Worm (Caenorhabditis elegans) whole organism, L1 larva: ENCODE results near the gene sod-4.

Experiments
- C34B4.2 ChIP-seq: sonication (generic microtip); optimal IDR thresholded peaks from 2 replicates; lab custom pipeline; 2017; ENCODE audit warnings: mild to moderate bottlenecking, missing genetic modification characterization, missing compliant biosample characterization
- Y116A8C.19 ChIP-seq: sonication (generic microtip); optimal IDR thresholded peaks from 2 replicates; lab custom pipeline; 2016; ENCODE audit warnings: missing compliant biosample characterization, missing genetic modification characterization, borderline replicate concordance
- blmp-1 ChIP-seq: fragments of 150-350 bp; optimal IDR thresholded peaks from 2 replicates; lab custom pipeline; 2014; ENCODE audit warnings: missing biosample characterization, missing genetic modification characterization
- ceh-63 ChIP-seq: fragments of 200-800 bp; sonication (Bioruptor generic); optimal IDR thresholded peaks from 2 replicates; lab custom pipeline; 2018; ENCODE audit warnings: mild to moderate bottlenecking, missing genetic modification characterization, missing compliant biosample characterization
- ceh-8 ChIP-seq: fragments of 200-800 bp; sonication (Bioruptor generic); optimal IDR thresholded peaks from 2 replicates; lab custom pipeline; 2018; ENCODE audit warnings: mild to moderate bottlenecking, missing genetic modification characterization, moderate library complexity, missing compliant biosample characterization
- ceh-82 ChIP-seq, 3 experiments: fragments of 150-350 bp in 1 of 3; sonication (generic microtip) in 2 of 3; optimal IDR thresholded peaks; 2 replicates each; lab custom pipeline; 2014 to 2017; ENCODE audit warnings: missing biosample characterization in 3 of 3, missing genetic modification characterization in 3 of 3
- ceh-88 ChIP-seq: fragments of 200-800 bp; sonication (Bioruptor generic); IDR thresholded peaks from 2 replicates; pipeline ENCODE4 v1.3.6; 2022; ENCODE audit warnings: missing genetic modification characterization, missing compliant biosample characterization
- ceh-90 ChIP-seq: sonication (generic microtip); optimal IDR thresholded peaks from 2 replicates; lab custom pipeline; 2016; ENCODE audit warnings: missing genetic modification characterization, missing compliant biosample characterization
- dpl-1 ChIP-seq, 3 experiments: fragments of 150-350 bp in 2 of 3; sonication (generic microtip) in 1 of 3; optimal IDR thresholded peaks; 2 replicates each; lab custom pipeline; 2014 to 2017; ENCODE audit warnings: missing biosample characterization in 3 of 3, missing genetic modification characterization in 3 of 3, missing genetic modification reagents in 3 of 3
- dsc-1 ChIP-seq: sonication (generic microtip); optimal IDR thresholded peaks from 2 replicates; lab custom pipeline; 2016; ENCODE audit warnings: mild to moderate bottlenecking, missing genetic modification characterization, missing compliant biosample characterization
- efl-1 ChIP-seq, 4 experiments: fragments of 150-350 bp; optimal IDR thresholded peaks in 3 of 4; peaks in 1 of 4; 1 replicate in 1 of 4; 2 replicates in 3 of 4; lab custom pipeline; 2014; ENCODE audit warnings: missing biosample characterization in 2 of 4, missing genetic modification characterization in 2 of 4, missing genetic modification reagents in 2 of 4
- egl-27 ChIP-seq, 2 experiments: fragments of 150-350 bp in 1 of 2; sonication (generic microtip); optimal IDR thresholded peaks; 3 replicates each; lab custom pipeline; 2017 to 2018; ENCODE audit warnings: missing biosample characterization in 2 of 2, missing genetic modification characterization in 2 of 2, missing genetic modification reagents in 2 of 2
- elt-2 ChIP-seq: sonication (generic microtip); optimal IDR thresholded peaks from 2 replicates; lab custom pipeline; 2016; ENCODE audit warnings: missing genetic modification characterization, mild to moderate bottlenecking, inconsistent platforms, missing compliant biosample characterization, missing genetic modification reagents
- elt-3 ChIP-seq, 6 experiments: fragments of 150-350 bp in 1 of 6; sonication (generic microtip); optimal IDR thresholded peaks; 2 replicates each; lab custom pipeline; 2017 to 2018; ENCODE audit warnings: missing biosample characterization in 6 of 6, missing genetic modification characterization in 6 of 6, inconsistent platforms in 1 of 6
- ets-5 ChIP-seq: fragments of 200-800 bp; sonication (Bioruptor generic); IDR thresholded peaks from 2 replicates; pipeline ENCODE4 v1.3.6; 2022; ENCODE audit warnings: missing genetic modification characterization, missing compliant biosample characterization
- fkh-4 ChIP-seq: sonication (generic microtip); optimal IDR thresholded peaks from 2 replicates; lab custom pipeline; 2016; ENCODE audit warnings: missing compliant biosample characterization, missing genetic modification characterization, borderline replicate concordance
- fkh-8 ChIP-seq: sonication (generic microtip); optimal IDR thresholded peaks from 2 replicates; lab custom pipeline; 2016; ENCODE audit warnings: mild to moderate bottlenecking, missing genetic modification characterization, missing compliant biosample characterization
- fos-1 ChIP-seq: fragments of 150-350 bp; optimal IDR thresholded peaks from 2 replicates; lab custom pipeline; 2014; ENCODE audit warnings: missing biosample characterization, missing genetic modification characterization
- hpl-2 ChIP-seq: fragments of 150-350 bp; optimal IDR thresholded peaks from 2 replicates; lab custom pipeline; 2014; ENCODE audit warnings: missing biosample characterization, missing genetic modification reagents, missing genetic modification characterization
- irx-1 ChIP-seq: sonication (generic microtip); optimal IDR thresholded peaks from 2 replicates; lab custom pipeline; 2016; ENCODE audit warnings: missing genetic modification characterization, missing compliant biosample characterization
- isw-1 ChIP-seq: fragments of 200-800 bp; sonication (Bioruptor generic); IDR thresholded peaks from 2 replicates; pipeline ENCODE4 v1.3.6; 2022; ENCODE audit warnings: missing genetic modification characterization, missing compliant biosample characterization
- jun-1 ChIP-seq: fragments of 150-350 bp; optimal IDR thresholded peaks from 2 replicates; lab custom pipeline; 2014; ENCODE audit warnings: missing biosample characterization, missing genetic modification reagents, missing genetic modification characterization
- lin-14 ChIP-seq: fragments of 200-800 bp; sonication (Bioruptor generic); optimal IDR thresholded peaks from 2 replicates; lab custom pipeline; 2018; ENCODE audit warnings: mild to moderate bottlenecking, missing genetic modification characterization, moderate library complexity, missing compliant biosample characterization
- lin-15B ChIP-seq: fragments of 150-350 bp; sonication (generic microtip); optimal IDR thresholded peaks from 3 replicates; lab custom pipeline; 2014; ENCODE audit warnings: missing biosample characterization, missing genetic modification characterization
- lin-35 ChIP-seq, 2 experiments: fragments of 150-350 bp; optimal IDR thresholded peaks; 2 replicates each; lab custom pipeline; 2014; ENCODE audit warnings: missing biosample characterization in 2 of 2, missing genetic modification characterization in 2 of 2, missing genetic modification reagents in 2 of 2
- lsy-2 ChIP-seq, 2 experiments: fragments of 150-350 bp; optimal IDR thresholded peaks; 2 replicates each; lab custom pipeline; 2014; ENCODE audit warnings: missing biosample characterization in 2 of 2, missing genetic modification characterization in 2 of 2
- mdl-1 ChIP-seq, 2 experiments: fragments of 150-350 bp; optimal IDR thresholded peaks; 2 replicates each; lab custom pipeline; 2014 to 2017; ENCODE audit warnings: missing biosample characterization in 2 of 2, missing genetic modification characterization in 2 of 2, inconsistent platforms in 1 of 2
- mef-2 ChIP-seq: fragments of 150-350 bp; optimal IDR thresholded peaks from 2 replicates; lab custom pipeline; 2014; ENCODE audit warnings: missing biosample characterization, missing genetic modification characterization
- mep-1 ChIP-seq: fragments of 150-350 bp; optimal IDR thresholded peaks from 2 replicates; lab custom pipeline; 2014; ENCODE audit warnings: missing biosample characterization, missing genetic modification characterization
- nhr-11 ChIP-seq: fragments of 150-350 bp; optimal IDR thresholded peaks from 2 replicates; lab custom pipeline; 2014; ENCODE audit warnings: missing biosample characterization, missing genetic modification characterization
- nhr-12 ChIP-seq: sonication (generic microtip); optimal IDR thresholded peaks from 2 replicates; lab custom pipeline; 2017; ENCODE audit warnings: missing biosample characterization, missing genetic modification characterization
- nhr-20 ChIP-seq: sonication (generic microtip); optimal IDR thresholded peaks from 2 replicates; lab custom pipeline; 2016; ENCODE audit warnings: mild to moderate bottlenecking, missing genetic modification characterization, missing compliant biosample characterization
- nhr-28 ChIP-seq: fragments of 150-350 bp; optimal IDR thresholded peaks from 2 replicates; lab custom pipeline; 2014; ENCODE audit warnings: missing biosample characterization, missing genetic modification characterization
- nhr-47 ChIP-seq: sonication (generic microtip); optimal IDR thresholded peaks from 2 replicates; lab custom pipeline; 2016; ENCODE audit warnings: mild to moderate bottlenecking, missing genetic modification characterization, moderate library complexity, missing compliant biosample characterization
- nhr-71 ChIP-seq: sonication (generic microtip); optimal IDR thresholded peaks from 2 replicates; lab custom pipeline; 2016; ENCODE audit warnings: mild to moderate bottlenecking, missing genetic modification characterization, moderate library complexity, missing compliant biosample characterization
- nhr-76 ChIP-seq: sonication (generic microtip); optimal IDR thresholded peaks from 2 replicates; lab custom pipeline; 2017; ENCODE audit warnings: missing biosample characterization, missing genetic modification characterization
- nhr-90 ChIP-seq: sonication (generic microtip); optimal IDR thresholded peaks from 2 replicates; lab custom pipeline; 2016; ENCODE audit warnings: mild to moderate bottlenecking, missing genetic modification characterization, missing compliant biosample characterization; ENCODE audit not compliant: poor library complexity
- rnt-1 ChIP-seq: sonication (generic microtip); optimal IDR thresholded peaks from 2 replicates; lab custom pipeline; 2016; ENCODE audit warnings: mild to moderate bottlenecking, missing genetic modification characterization, moderate library complexity, missing compliant biosample characterization
- snpc-4 ChIP-seq: fragments of 150-350 bp; optimal IDR thresholded peaks from 2 replicates; lab custom pipeline; 2014; ENCODE audit warnings: missing biosample characterization, missing genetic modification characterization
- snu-23 ChIP-seq: sonication (generic microtip); optimal IDR thresholded peaks from 2 replicates; lab custom pipeline; 2016; ENCODE audit warnings: missing genetic modification characterization, missing compliant biosample characterization
- swsn-7 ChIP-seq: sonication (generic microtip); optimal IDR thresholded peaks from 2 replicates; lab custom pipeline; 2016; ENCODE audit warnings: missing genetic modification characterization, missing compliant biosample characterization
- tlp-1 ChIP-seq: fragments of 150-350 bp; optimal IDR thresholded peaks from 2 replicates; lab custom pipeline; 2014; ENCODE audit warnings: missing biosample characterization, missing genetic modification characterization
- unc-30 ChIP-seq: sonication (generic microtip); optimal IDR thresholded peaks from 2 replicates; lab custom pipeline; 2017; ENCODE audit warnings: missing biosample characterization, missing genetic modification characterization
- unc-86 ChIP-seq: sonication (generic microtip); optimal IDR thresholded peaks from 2 replicates; lab custom pipeline; 2016; ENCODE audit warnings: missing genetic modification characterization, missing compliant biosample characterization
- unc-98 ChIP-seq: fragments of 200-800 bp; sonication (Bioruptor generic); IDR thresholded peaks from 2 replicates; pipeline ENCODE4 v1.3.6; 2022; ENCODE audit warnings: missing genetic modification characterization, missing compliant biosample characterization
- xbp-1 ChIP-seq: sonication (generic microtip); optimal IDR thresholded peaks from 2 replicates; lab custom pipeline; 2016; ENCODE audit warnings: missing genetic modification characterization, missing compliant biosample characterization
- ztf-11 ChIP-seq, 2 experiments: sonication (generic microtip); optimal IDR thresholded peaks; 2 replicates each; lab custom pipeline; 2016 to 2017; ENCODE audit warnings: missing genetic modification characterization in 2 of 2, missing biosample characterization in 1 of 2, missing compliant biosample characterization in 1 of 2

sod-4 gene

ce11 chrIII:9485373-9485772, 14.8 kb downstream of the sod-4 start, which contains the start of gene bre-3 (continued):
- TF ChIP-seq C34B4.2 (tag; lab: Kevin White, UChicago) (no peak), egl-27 (tag; optimal IDR thresholded peaks at IDR 0.05; lab: Kevin White, UChicago) (no peak), fos-1 (tag; lab: Kevin White, UChicago) (no peak), nhr-12 (tag; lab: Kevin White, UChicago) (no peak)

ce11 chrIII:9483716-9484115, 16.5 kb downstream of the sod-4 start:
- TF ChIP-seq nhr-11 (tag; lab: Kevin White, UChicago) (no peak), nhr-90 (tag; lab: Kevin White, UChicago) (no peak), nhr-20 (tag; lab: Kevin White, UChicago) (peak; percentile 2), rnt-1 (tag; lab: Kevin White, UChicago) (peak; percentile 40), elt-2 (no peak), tlp-1 (tag; lab: Kevin White, UChicago) (no peak), unc-30 (tag; lab: Kevin White, UChicago) (no peak), jun-1 (no peak), dpl-1 (GFP tag; optimal IDR thresholded peaks at IDR 0.05; lab: Kevin White, UChicago) (peak in 1 of 3 experiments; percentile 41), lin-15B (peak; percentile 37), snpc-4 (tag; lab: Kevin White, UChicago) (no peak), ceh-88 (GFP tag; lab: Robert Waterston, UW) (no peak), ceh-82 (tag; optimal IDR thresholded peaks at IDR 0.05; lab: Kevin White, UChicago) (peak in 1 of 3 experiments; percentile 49), hpl-2 (GFP tag; lab: Kevin White, UChicago) (no peak), fkh-8 (tag; lab: Kevin White, UChicago) (peak; percentile 38), lin-35 (GFP tag; optimal IDR thresholded peaks at IDR 0.05; lab: Kevin White, UChicago) (peak in 1 of 2 experiments; percentile 32), ceh-63 (GFP tag; lab: Kevin White, UChicago) (no peak), blmp-1 (tag; lab: Kevin White, UChicago) (no peak), efl-1 (optimal IDR thresholded peaks at IDR 0.05; lab: Kevin White, UChicago) (peak; percentile 23 to 29), efl-1 (GFP tag; optimal IDR thresholded peaks at IDR 0.05 in 1 of 2; lab: Kevin White, UChicago) (no peak), ceh-8 (GFP tag; lab: Kevin White, UChicago) (no peak), mep-1 (tag; lab: Kevin White, UChicago) (no peak), nhr-28 (tag; lab: Kevin White, UChicago) (no peak), fkh-4 (tag; lab: Kevin White, UChicago) (peak; percentile 58), elt-3 (tag; optimal IDR thresholded peaks at IDR 0.05; lab: Kevin White, UChicago) (no peak), irx-1 (tag; lab: Kevin White, UChicago) (peak; percentile 19), mdl-1 (tag; optimal IDR thresholded peaks at IDR 0.05; lab: Kevin White, UChicago) (no peak), nhr-47 (no peak), nhr-76 (tag; lab: Kevin White, UChicago) (no peak), xbp-1 (peak; percentile 14), ets-5 (GFP tag; lab: Robert Waterston, UW) (no peak), mef-2 (tag; lab: Kevin White, UChicago) (no peak), unc-86 (peak; percentile 20), isw-1 (GFP tag; lab: Robert Waterston, UW) (peak; percentile 15), dsc-1 (tag; lab: Kevin White, UChicago) (peak; percentile 96), nhr-71 (peak; percentile 50), ztf-11 (tag; optimal IDR thresholded peaks at IDR 0.05; lab: Kevin White, UChicago) (no peak), unc-98 (GFP tag; lab: Robert Waterston, UW) (no peak), Y116A8C.19 (tag; lab: Kevin White, UChicago) (no peak), ceh-90 (tag; lab: Kevin White, UChicago) (no peak), lsy-2 (tag; optimal IDR thresholded peaks at IDR 0.05; lab: Kevin White, UChicago) (peak in 1 of 2 experiments; percentile 64), lin-14 (GFP tag; lab: Kevin White, UChicago) (peak; percentile 76), swsn-7 (peak; percentile 27), snu-23 (peak; percentile 24)
